Worm (Caenorhabditis elegans) whole organism, L1 larva: ENCODE data around the gene acp-2.

Source experiments
- C34B4.2 ChIP-seq: sonication (generic microtip); optimal IDR thresholded peaks from 2 replicates; lab custom pipeline; 2017; ENCODE audit warnings: mild to moderate bottlenecking, missing genetic modification characterization, missing compliant biosample characterization
- alr-1 ChIP-seq: fragments of 200-800 bp; sonication (Bioruptor generic); optimal IDR thresholded peaks from 2 replicates; lab custom pipeline; 2018; ENCODE audit warnings: borderline replicate concordance, mild to moderate bottlenecking, missing genetic modification characterization, missing compliant biosample characterization
- aly-2 ChIP-seq: fragments of 150-350 bp; optimal IDR thresholded peaks from 2 replicates; lab custom pipeline; 2014; ENCODE audit warnings: missing biosample characterization, missing genetic modification characterization
- ama-1 ChIP-seq: fragments of 150-350 bp; optimal IDR thresholded peaks from 2 replicates; lab custom pipeline; 2014
- blmp-1 ChIP-seq: fragments of 150-350 bp; optimal IDR thresholded peaks from 2 replicates; lab custom pipeline; 2014; ENCODE audit warnings: missing biosample characterization, missing genetic modification characterization
- ceh-90 ChIP-seq: sonication (generic microtip); optimal IDR thresholded peaks from 2 replicates; lab custom pipeline; 2016; ENCODE audit warnings: missing genetic modification characterization, missing compliant biosample characterization
- ces-1 ChIP-seq: fragments of 150-350 bp; optimal IDR thresholded peaks from 2 replicates; lab custom pipeline; 2014; ENCODE audit warnings: missing biosample characterization, missing genetic modification reagents, missing genetic modification characterization
- efl-1 ChIP-seq, 4 experiments: fragments of 150-350 bp; optimal IDR thresholded peaks in 3 of 4; peaks in 1 of 4; 1 replicate in 1 of 4; 2 replicates in 3 of 4; lab custom pipeline; 2014; ENCODE audit warnings: missing biosample characterization in 2 of 4, missing genetic modification characterization in 2 of 4, missing genetic modification reagents in 2 of 4
- egl-27 ChIP-seq, 2 experiments: fragments of 150-350 bp in 1 of 2; sonication (generic microtip); optimal IDR thresholded peaks; 3 replicates each; lab custom pipeline; 2017 to 2018; ENCODE audit warnings: missing biosample characterization in 2 of 2, missing genetic modification characterization in 2 of 2, missing genetic modification reagents in 2 of 2
- elt-2 ChIP-seq: sonication (generic microtip); optimal IDR thresholded peaks from 2 replicates; lab custom pipeline; 2016; ENCODE audit warnings: missing genetic modification characterization, mild to moderate bottlenecking, inconsistent platforms, missing compliant biosample characterization, missing genetic modification reagents
- elt-3 ChIP-seq, 6 experiments: fragments of 150-350 bp in 1 of 6; sonication (generic microtip); optimal IDR thresholded peaks; 2 replicates each; lab custom pipeline; 2017 to 2018; ENCODE audit warnings: missing biosample characterization in 6 of 6, missing genetic modification characterization in 6 of 6, inconsistent platforms in 1 of 6
- ets-5 ChIP-seq: fragments of 200-800 bp; sonication (Bioruptor generic); IDR thresholded peaks from 2 replicates; pipeline ENCODE4 v1.3.6; 2022; ENCODE audit warnings: missing genetic modification characterization, missing compliant biosample characterization
- fkh-10 ChIP-seq: sonication (generic microtip); optimal IDR thresholded peaks from 2 replicates; lab custom pipeline; 2017; ENCODE audit warnings: missing biosample characterization, missing genetic modification reagents, missing genetic modification characterization
- fkh-8 ChIP-seq: sonication (generic microtip); optimal IDR thresholded peaks from 2 replicates; lab custom pipeline; 2016; ENCODE audit warnings: mild to moderate bottlenecking, missing genetic modification characterization, missing compliant biosample characterization
- hlh-4 ChIP-seq: sonication (generic microtip); optimal IDR thresholded peaks from 2 replicates; lab custom pipeline; 2016; ENCODE audit warnings: mild to moderate bottlenecking, missing genetic modification characterization, missing compliant biosample characterization
- jun-1 ChIP-seq: fragments of 150-350 bp; optimal IDR thresholded peaks from 2 replicates; lab custom pipeline; 2014; ENCODE audit warnings: missing biosample characterization, missing genetic modification reagents, missing genetic modification characterization
- lin-35 ChIP-seq, 2 experiments: fragments of 150-350 bp; optimal IDR thresholded peaks; 2 replicates each; lab custom pipeline; 2014; ENCODE audit warnings: missing biosample characterization in 2 of 2, missing genetic modification characterization in 2 of 2, missing genetic modification reagents in 2 of 2
- lsy-2 ChIP-seq, 2 experiments: fragments of 150-350 bp; optimal IDR thresholded peaks; 2 replicates each; lab custom pipeline; 2014; ENCODE audit warnings: missing biosample characterization in 2 of 2, missing genetic modification characterization in 2 of 2
- nhr-237 ChIP-seq: fragments of 150-350 bp; optimal IDR thresholded peaks from 2 replicates; lab custom pipeline; 2014; ENCODE audit warnings: missing biosample characterization, missing genetic modification characterization
- nhr-28 ChIP-seq: fragments of 150-350 bp; optimal IDR thresholded peaks from 2 replicates; lab custom pipeline; 2014; ENCODE audit warnings: missing biosample characterization, missing genetic modification characterization
- nhr-76 ChIP-seq: sonication (generic microtip); optimal IDR thresholded peaks from 2 replicates; lab custom pipeline; 2017; ENCODE audit warnings: missing biosample characterization, missing genetic modification characterization
- nhr-77 ChIP-seq: fragments of 150-350 bp; optimal IDR thresholded peaks from 2 replicates; lab custom pipeline; 2014; ENCODE audit warnings: missing biosample characterization, missing genetic modification characterization
- nhr-84 ChIP-seq: sonication (generic microtip); optimal IDR thresholded peaks from 2 replicates; lab custom pipeline; 2017; ENCODE audit warnings: missing biosample characterization, missing genetic modification characterization
- nhr-85 ChIP-seq: sonication (generic microtip); peaks from one replicate; lab custom pipeline; 2016; ENCODE audit warnings: missing genetic modification characterization, inconsistent platforms, missing compliant biosample characterization
- nhr-90 ChIP-seq: sonication (generic microtip); optimal IDR thresholded peaks from 2 replicates; lab custom pipeline; 2016; ENCODE audit warnings: mild to moderate bottlenecking, missing genetic modification characterization, missing compliant biosample characterization; ENCODE audit not compliant: poor library complexity
- pax-3 ChIP-seq: fragments of 200-800 bp; sonication (Bioruptor generic); optimal IDR thresholded peaks from 2 replicates; lab custom pipeline; 2018; ENCODE audit warnings: mild to moderate bottlenecking, missing genetic modification characterization, moderate library complexity, missing compliant biosample characterization
- skn-1 ChIP-seq: fragments of 150-350 bp; optimal IDR thresholded peaks from 2 replicates; lab custom pipeline; 2014; ENCODE audit warnings: missing biosample characterization, missing genetic modification characterization
- snu-23 ChIP-seq: sonication (generic microtip); optimal IDR thresholded peaks from 2 replicates; lab custom pipeline; 2016; ENCODE audit warnings: missing genetic modification characterization, missing compliant biosample characterization
- sox-4 ChIP-seq: sonication (generic microtip); optimal IDR thresholded peaks from 2 replicates; lab custom pipeline; 2016; ENCODE audit warnings: missing genetic modification characterization, missing compliant biosample characterization
- sup-37 ChIP-seq: fragments of 200-800 bp; sonication (Bioruptor generic); optimal IDR thresholded peaks from 2 replicates; lab custom pipeline; 2018; ENCODE audit warnings: mild to moderate bottlenecking, missing genetic modification characterization, missing compliant biosample characterization
- tbx-2 ChIP-seq: sonication (generic microtip); optimal IDR thresholded peaks from 2 replicates; lab custom pipeline; 2016; ENCODE audit warnings: missing genetic modification characterization, missing compliant biosample characterization
- tlp-1 ChIP-seq: fragments of 150-350 bp; optimal IDR thresholded peaks from 2 replicates; lab custom pipeline; 2014; ENCODE audit warnings: missing biosample characterization, missing genetic modification characterization
- unc-130 ChIP-seq: fragments of 150-350 bp; optimal IDR thresholded peaks from 2 replicates; lab custom pipeline; 2017; ENCODE audit warnings: missing biosample characterization, missing genetic modification characterization, inconsistent platforms
- unc-86 ChIP-seq: sonication (generic microtip); optimal IDR thresholded peaks from 2 replicates; lab custom pipeline; 2016; ENCODE audit warnings: missing genetic modification characterization, missing compliant biosample characterization
- vab-15 ChIP-seq: sonication (generic microtip); optimal IDR thresholded peaks from 2 replicates; lab custom pipeline; 2017; ENCODE audit warnings: missing genotype, mild to moderate bottlenecking, missing genetic modification characterization, missing compliant biosample characterization
- zag-1 ChIP-seq: fragments of 150-350 bp; optimal IDR thresholded peaks from 2 replicates; lab custom pipeline; 2014; ENCODE audit warnings: missing biosample characterization, missing genetic modification characterization

The acp-2 gene

DNA sequence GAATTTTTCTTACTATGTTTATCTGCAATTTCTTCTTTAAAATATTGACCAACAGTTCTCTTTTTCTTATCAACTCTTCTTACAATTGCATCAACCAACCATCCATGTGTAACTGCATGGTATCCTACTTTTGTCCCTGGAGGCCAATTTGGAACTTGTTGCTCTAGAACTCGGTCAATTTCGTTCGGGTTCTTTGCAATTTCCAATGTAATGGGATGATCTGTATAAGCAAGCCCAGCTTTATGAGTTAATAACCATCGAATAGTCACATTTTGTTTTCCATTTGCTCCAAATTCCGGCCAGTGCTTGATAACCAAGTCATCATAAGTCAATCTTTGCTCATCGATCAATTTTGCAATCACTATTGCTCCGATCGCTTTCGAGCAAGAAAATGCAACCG, 47.5 kb upstream of the acp-2 start:
- TF ChIP-seq ama-1 (lab: Kevin White, UChicago) (peak; percentile 30), skn-1 (tag; lab: Kevin White, UChicago) (no peak), elt-3 (tag; optimal IDR thresholded peaks at IDR 0.05; lab: Kevin White, UChicago) (peak in 1 of 6 experiments; percentile 2), ceh-90 (tag; lab: Kevin White, UChicago) (no peak), efl-1 (optimal IDR thresholded peaks at IDR 0.05; lab: Kevin White, UChicago) (no peak), efl-1 (GFP tag; optimal IDR thresholded peaks at IDR 0.05 in 1 of 2; lab: Kevin White, UChicago) (peak in 1 of 2 experiments; percentile 77), pax-3 (tag; lab: Kevin White, UChicago) (no peak), sup-37 (no peak), jun-1 (tag; lab: Kevin White, UChicago) (no peak), nhr-76 (no peak)

DNA sequence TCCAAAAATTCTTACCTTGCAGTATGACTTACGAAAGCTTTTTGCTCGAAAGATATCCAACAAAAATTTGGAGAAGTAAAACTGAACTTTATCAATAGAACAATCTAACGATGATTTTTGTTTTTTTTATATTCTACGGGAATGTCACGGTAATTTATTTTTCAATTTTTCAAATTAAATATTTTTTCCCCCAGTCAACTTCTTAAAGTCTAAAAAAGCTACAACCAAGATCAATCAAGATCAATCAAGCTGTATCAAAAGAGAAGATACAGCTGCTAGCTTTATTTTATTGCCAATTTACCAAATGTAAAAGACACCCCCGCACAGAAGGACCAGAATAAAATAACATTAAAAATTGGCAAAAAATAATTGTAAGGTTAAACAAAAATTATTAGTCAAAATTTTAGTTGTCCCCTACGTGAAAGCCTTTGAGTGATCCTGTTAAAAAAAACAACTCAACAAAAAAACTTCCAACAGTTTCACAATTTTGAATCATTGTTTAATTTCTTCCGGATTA, 43.5 kb upstream of the acp-2 start, which contains the start of the genes M05D6.1 and M05D6.3:
TSS of gene M05D6.1 (minus strand) at position 101 of the 517 bp plus-strand sequence.
TSS of gene M05D6.3 (plus strand) at position 467 of the 517 bp plus-strand sequence.
- TF ChIP-seq snu-23 (GFP tag; lab: Kevin White, UChicago) (no peak), ceh-90 (tag; lab: Kevin White, UChicago) (no peak), fkh-8 (no peak), nhr-84 (tag; lab: Kevin White, UChicago) (no peak), hlh-4 (tag; lab: Kevin White, UChicago) (no peak)

DNA sequence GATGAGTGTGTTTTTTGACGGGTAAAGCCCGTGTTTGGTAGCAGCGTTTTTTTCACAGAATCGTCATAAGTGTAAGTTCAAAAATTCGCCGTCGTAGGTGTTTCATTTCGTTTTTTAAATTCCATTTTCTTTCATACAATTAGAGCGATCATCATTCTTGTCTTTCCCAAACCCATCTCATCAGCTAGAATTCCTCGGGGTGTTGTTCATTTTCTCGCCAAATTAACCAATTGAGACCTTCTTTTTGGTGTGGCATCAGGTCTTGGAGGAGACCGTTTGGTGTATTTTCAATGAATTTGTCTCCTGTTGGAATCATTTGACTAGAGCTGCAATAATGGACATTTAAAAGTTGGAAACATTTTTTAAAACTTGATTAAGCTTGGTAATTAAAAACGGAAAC, 41.1 kb upstream of the acp-2 start:
- TF ChIP-seq elt-2: no peak
- TF ChIP-seq lsy-2 (tag; optimal IDR thresholded peaks at IDR 0.05; lab: Kevin White, UChicago): no peak
- TF ChIP-seq sup-37: no peak
- no peak for TF ChIP-seq nhr-77
- no peak for TF ChIP-seq fkh-10
- no peak for TF ChIP-seq unc-130
- no peak for TF ChIP-seq sox-4 (tag; lab: Kevin White, UChicago)
- TF ChIP-seq ces-1 (GFP tag; lab: Kevin White, UChicago): no peak
- TF ChIP-seq C34B4.2 (tag; lab: Kevin White, UChicago): no peak
- TF ChIP-seq unc-86 (tag; lab: Kevin White, UChicago): no peak
- TF ChIP-seq blmp-1: no peak
- no peak for TF ChIP-seq zag-1 (tag; lab: Kevin White, UChicago)
- no peak for TF ChIP-seq tlp-1 (tag; lab: Kevin White, UChicago)
- TF ChIP-seq nhr-28 (tag; lab: Kevin White, UChicago): no peak
- no peak for TF ChIP-seq aly-2
- no peak for TF ChIP-seq skn-1 (tag; lab: Kevin White, UChicago)
- no peak for TF ChIP-seq snu-23 (GFP tag; lab: Kevin White, UChicago)
- no peak for TF ChIP-seq alr-1 (tag; lab: Kevin White, UChicago)

ce11 chrII:8471139-8471538, 39.3 kb upstream of the acp-2 start, which contains the start of gene M05D6.8:
Gene M05D6.8 (minus strand): TSS chrII:8471239.
- TF ChIP-seq nhr-85 (tag; lab: Kevin White, UChicago): no peak
- TF ChIP-seq egl-27 (tag; optimal IDR thresholded peaks at IDR 0.05; lab: Kevin White, UChicago): no peak
- no peak for TF ChIP-seq nhr-237 (tag; lab: Kevin White, UChicago)
- TF ChIP-seq nhr-90 (tag; lab: Kevin White, UChicago): no peak
- TF ChIP-seq snu-23 (GFP tag; lab: Kevin White, UChicago): no peak
- no peak for TF ChIP-seq lin-35 (GFP tag; optimal IDR thresholded peaks at IDR 0.05; lab: Kevin White, UChicago)
- no peak for TF ChIP-seq vab-15 (tag; lab: Kevin White, UChicago)
- no peak for TF ChIP-seq blmp-1
- no peak for TF ChIP-seq tbx-2
- TF ChIP-seq ets-5 (GFP tag; lab: Robert Waterston, UW): no peak
